Fruit fly (Drosophila melanogaster) whole organism, embryonic: ENCODE results near the gene CG2224.

Experiments used
- ATbp ChIP-seq: fragments of 200-800 bp; sonication (Bioruptor generic); optimal IDR thresholded peaks from 2 replicates; lab custom pipeline; 2017; ENCODE audit warnings: missing biosample characterization, mild to moderate bottlenecking, missing genetic modification characterization, missing genetic modification reagents
- Abd-B ChIP-seq: fragments of 200-800 bp; sonication (Bioruptor generic); optimal IDR thresholded peaks from 2 replicates; lab custom pipeline; 2018; ENCODE audit warnings: missing biosample characterization, mild to moderate bottlenecking, missing genetic modification characterization, moderate library complexity
- Adf1 ChIP-seq: fragments of 200-800 bp; sonication (Bioruptor generic); IDR thresholded peaks from 2 replicates; pipeline ENCODE4 v1.3.6; 2022; ENCODE audit warnings: missing biosample characterization, missing genetic modification characterization
- CG10267 ChIP-seq: fragments of 200-800 bp; sonication (Bioruptor generic); optimal IDR thresholded peaks from 2 replicates; lab custom pipeline; 2018; ENCODE audit warnings: missing biosample characterization, mild to moderate bottlenecking, missing genetic modification characterization, moderate library complexity
- CG10979 ChIP-seq: fragments of 200-800 bp; sonication (Bioruptor generic); optimal IDR thresholded peaks from 2 replicates; lab custom pipeline; 2018; ENCODE audit warnings: missing biosample characterization, mild to moderate bottlenecking, missing genetic modification characterization, moderate library complexity
- CG1233 ChIP-seq: fragments of 200-800 bp; sonication (Bioruptor generic); optimal IDR thresholded peaks from 4 replicates; lab custom pipeline; 2018; ENCODE audit warnings: missing biosample characterization, mild to moderate bottlenecking, missing genetic modification characterization
- CG12769 ChIP-seq: fragments of 200-800 bp; sonication (Bioruptor generic); optimal IDR thresholded peaks from 2 replicates; lab custom pipeline; 2019; ENCODE audit warnings: missing biosample characterization, mild to moderate bottlenecking, missing genetic modification characterization, moderate library complexity
- CG12942 ChIP-seq: fragments of 200-800 bp; sonication (Bioruptor generic); optimal IDR thresholded peaks from 3 replicates; lab custom pipeline; 2016; ENCODE audit warnings: missing biosample characterization, missing genetic modification characterization
- CG2712 ChIP-seq: fragments of 200-800 bp; optimal IDR thresholded peaks from 3 replicates; lab custom pipeline; 2019; ENCODE audit warnings: missing biosample characterization, mild to moderate bottlenecking, missing genetic modification characterization, moderate library complexity
- CG30020 ChIP-seq: fragments of 200-800 bp; optimal IDR thresholded peaks from 2 replicates; lab custom pipeline; 2019; ENCODE audit warnings: missing biosample characterization, mild to moderate bottlenecking, missing genetic modification characterization, moderate library complexity
- CG34224 ChIP-seq: fragments of 200-800 bp; sonication (Bioruptor generic); IDR thresholded peaks from 3 replicates; pipeline ENCODE4 v1.3.6; 2022; ENCODE audit warnings: missing biosample characterization, missing genetic modification characterization; ENCODE audit not compliant: partially characterized antibody
- CG34422 ChIP-seq: fragments of 200-800 bp; sonication (Bioruptor generic); IDR thresholded peaks from 3 replicates; pipeline ENCODE4 v1.3.6; 2022; ENCODE audit warnings: missing biosample characterization, missing genetic modification characterization
- CG42726 ChIP-seq: fragments of 200-800 bp; sonication (Bioruptor generic); IDR thresholded peaks from 2 replicates; pipeline ENCODE4 v1.3.6; 2022; ENCODE audit warnings: missing biosample characterization, missing genetic modification characterization; ENCODE audit not compliant: partially characterized antibody
- CG4282 ChIP-seq: fragments of 200-800 bp; sonication (Bioruptor generic); optimal IDR thresholded peaks from 2 replicates; lab custom pipeline; 2016; ENCODE audit warnings: missing biosample characterization, missing genetic modification characterization
- CG4328 ChIP-seq: fragments of 200-800 bp; sonication (Bioruptor generic); optimal IDR thresholded peaks from 3 replicates; lab custom pipeline; 2017; ENCODE audit warnings: missing biosample characterization, missing genetic modification reagents, missing genetic modification characterization
- CG4360 ChIP-seq: fragments of 200-800 bp; sonication (Bioruptor generic); IDR thresholded peaks from 2 replicates; pipeline ENCODE4 v1.3.6; 2022; ENCODE audit warnings: missing biosample characterization, missing genetic modification characterization
- CG7556 ChIP-seq: fragments of 200-800 bp; sonication (Bioruptor generic); optimal IDR thresholded peaks from 2 replicates; lab custom pipeline; 2017; ENCODE audit warnings: missing biosample characterization, mild to moderate bottlenecking, missing genetic modification characterization
- CG7786 ChIP-seq: fragments of 200-800 bp; sonication (Bioruptor generic); optimal IDR thresholded peaks from 2 replicates; lab custom pipeline; 2016; ENCODE audit warnings: missing biosample characterization, missing genetic modification characterization
- CG8944 ChIP-seq: fragments of 200-800 bp; sonication (Bioruptor generic); optimal IDR thresholded peaks from 3 replicates; lab custom pipeline; 2016; ENCODE audit warnings: missing biosample characterization, missing genetic modification characterization
- CG9215 ChIP-seq: fragments of 200-800 bp; sonication (Bioruptor generic); IDR thresholded peaks from 2 replicates; pipeline ENCODE4 v1.3.6; 2022; ENCODE audit warnings: missing biosample characterization, missing genetic modification characterization
- CG9797 ChIP-seq: fragments of 200-800 bp; sonication (Bioruptor generic); optimal IDR thresholded peaks from 3 replicates; lab custom pipeline; 2018; ENCODE audit warnings: missing biosample characterization, mild to moderate bottlenecking, missing genetic modification characterization
- CG9817 ChIP-seq: fragments of 200-800 bp; sonication (Bioruptor generic); optimal IDR thresholded peaks from 2 replicates; lab custom pipeline; 2018; ENCODE audit warnings: missing biosample characterization, mild to moderate bottlenecking, missing genetic modification characterization, moderate library complexity
- CkIIα-i1 ChIP-seq: fragments of 200-800 bp; sonication (Bioruptor generic); IDR thresholded peaks from 2 replicates; pipeline ENCODE4 v1.3.6; 2022; ENCODE audit warnings: missing biosample characterization, missing genetic modification characterization
- Elba2 ChIP-seq: fragments of 200-800 bp; sonication (Bioruptor generic); optimal IDR thresholded peaks from 3 replicates; lab custom pipeline; 2016; ENCODE audit warnings: missing biosample characterization, missing genetic modification characterization
- HLH54F ChIP-seq: fragments of 200-800 bp; sonication (Bioruptor generic); optimal IDR thresholded peaks from 3 replicates; lab custom pipeline; 2016; ENCODE audit warnings: missing biosample characterization, missing genetic modification characterization
- Hey ChIP-seq: fragments of 200-800 bp; sonication (Bioruptor generic); optimal IDR thresholded peaks from 3 replicates; lab custom pipeline; 2018; ENCODE audit warnings: missing biosample characterization, mild to moderate bottlenecking, missing genetic modification characterization
- Hr39 ChIP-seq: fragments of >200 bp; optimal IDR thresholded peaks from 2 replicates; lab custom pipeline; 2017
- Hr51 ChIP-seq, 2 experiments: fragments of 200-800 bp; sonication (Bioruptor generic); optimal IDR thresholded peaks; 2 replicates in 1 of 2; 3 replicates in 1 of 2; lab custom pipeline; 2016 to 2018; ENCODE audit warnings: missing biosample characterization in 2 of 2, missing genetic modification characterization in 2 of 2, mild to moderate bottlenecking in 1 of 2, moderate library complexity in 1 of 2
- Hsf ChIP-seq: fragments of 200-800 bp; sonication (Bioruptor generic); optimal IDR thresholded peaks from 3 replicates; lab custom pipeline; 2016; ENCODE audit warnings: missing biosample characterization, missing genetic modification characterization
- MTF-1 ChIP-seq: fragments of 200-800 bp; sonication (Bioruptor generic); optimal IDR thresholded peaks from 2 replicates; lab custom pipeline; 2018; ENCODE audit warnings: missing biosample characterization, mild to moderate bottlenecking, missing genetic modification characterization, borderline replicate concordance
- NC2α ChIP-seq: fragments of 200-800 bp; sonication (Bioruptor generic); optimal IDR thresholded peaks from 2 replicates; lab custom pipeline; 2016; ENCODE audit warnings: missing biosample characterization, missing genetic modification characterization
- Oli ChIP-seq: fragments of 200-800 bp; sonication (Bioruptor generic); optimal IDR thresholded peaks from 2 replicates; lab custom pipeline; 2018; ENCODE audit warnings: missing biosample characterization, mild to moderate bottlenecking, missing genetic modification characterization, moderate library complexity
- Poxn ChIP-seq: fragments of 200-800 bp; sonication (Bioruptor generic); IDR thresholded peaks from 2 replicates; pipeline ENCODE4 v1.3.6; 2022; ENCODE audit warnings: missing biosample characterization, missing genetic modification characterization
- Scr ChIP-seq: fragments of 200-800 bp; sonication (Bioruptor generic); IDR thresholded peaks from 2 replicates; pipeline ENCODE4 v1.3.6; 2022; ENCODE audit warnings: missing biosample characterization, missing genetic modification characterization; ENCODE audit not compliant: partially characterized antibody
- Spps ChIP-seq: fragments of 200-800 bp; sonication (Bioruptor generic); optimal IDR thresholded peaks from 2 replicates; lab custom pipeline; 2018; ENCODE audit warnings: missing biosample characterization, mild to moderate bottlenecking, missing genetic modification characterization
- TFAM ChIP-seq: fragments of 200-800 bp; sonication (Bioruptor generic); optimal IDR thresholded peaks from 2 replicates; lab custom pipeline; 2017; ENCODE audit warnings: missing biosample characterization, missing genetic modification characterization, inconsistent platforms
- Taf1 ChIP-seq: fragments of 200-800 bp; sonication (Bioruptor generic); IDR thresholded peaks from 2 replicates; pipeline ENCODE4 v1.3.6; 2022; ENCODE audit warnings: missing biosample characterization, missing genetic modification characterization
- bigmax ChIP-seq: fragments of 200-800 bp; sonication (Bioruptor generic); optimal IDR thresholded peaks from 2 replicates; lab custom pipeline; 2018; ENCODE audit warnings: missing biosample characterization, mild to moderate bottlenecking, missing genetic modification characterization
- corto ChIP-seq: fragments of 200-800 bp; sonication (Bioruptor generic); optimal IDR thresholded peaks from 2 replicates; lab custom pipeline; 2016; ENCODE audit warnings: missing biosample characterization, mild to moderate bottlenecking, missing genetic modification characterization, moderate library complexity
- dysf ChIP-seq: fragments of 200-800 bp; sonication (Bioruptor generic); IDR thresholded peaks from 3 replicates; pipeline ENCODE4 v1.3.6; 2022; ENCODE audit warnings: missing biosample characterization, missing genetic modification characterization
- eve ChIP-seq, 2 experiments: fragments of >200 bp; optimal IDR thresholded peaks; 2 replicates each; lab custom pipeline; 2017; ENCODE audit warnings: missing biosample characterization in 2 of 2, missing genetic modification characterization in 2 of 2
- eyg ChIP-seq: fragments of 200-800 bp; sonication (Bioruptor generic); optimal IDR thresholded peaks from 3 replicates; lab custom pipeline; 2016; ENCODE audit warnings: missing biosample characterization, missing genetic modification characterization
- fd102C ChIP-seq: fragments of 200-800 bp; sonication (Bioruptor generic); optimal IDR thresholded peaks from 2 replicates; lab custom pipeline; 2018; ENCODE audit warnings: missing biosample characterization, mild to moderate bottlenecking, missing genetic modification characterization, moderate library complexity
- fd96Cb ChIP-seq: fragments of 200-800 bp; sonication (Bioruptor generic); optimal IDR thresholded peaks from 2 replicates; lab custom pipeline; 2018; ENCODE audit warnings: missing biosample characterization, mild to moderate bottlenecking, missing genetic modification characterization, moderate library complexity
- jigr1 ChIP-seq: fragments of 200-800 bp; sonication (Bioruptor generic); IDR thresholded peaks from 3 replicates; pipeline ENCODE4 v1.3.6; 2022; ENCODE audit warnings: missing biosample characterization, missing genetic modification characterization
- nau ChIP-seq: fragments of 200-800 bp; sonication (Bioruptor generic); optimal IDR thresholded peaks from 3 replicates; lab custom pipeline; 2017; ENCODE audit warnings: missing biosample characterization, mild to moderate bottlenecking, missing genetic modification characterization, missing genetic modification reagents
- phol ChIP-seq: fragments of 200-800 bp; sonication (Bioruptor generic); optimal IDR thresholded peaks from 3 replicates; lab custom pipeline; 2018; ENCODE audit warnings: missing biosample characterization, mild to moderate bottlenecking, missing genetic modification characterization, moderate library complexity
- salm ChIP-seq: fragments of 200-800 bp; sonication (Bioruptor generic); optimal IDR thresholded peaks from 2 replicates; lab custom pipeline; 2018; ENCODE audit warnings: missing biosample characterization, mild to moderate bottlenecking, missing genetic modification characterization
- trem ChIP-seq: fragments of 200-800 bp; optimal IDR thresholded peaks from 3 replicates; lab custom pipeline; 2019; ENCODE audit warnings: missing biosample characterization, mild to moderate bottlenecking, missing genetic modification characterization, moderate library complexity
- wdn ChIP-seq: fragments of 200-800 bp; sonication (Bioruptor generic); IDR thresholded peaks from 2 replicates; pipeline ENCODE4 v1.3.6; 2022; ENCODE audit warnings: missing biosample characterization, missing genetic modification characterization
- zfh2 ChIP-seq: fragments of 200-800 bp; sonication (Bioruptor generic); optimal IDR thresholded peaks from 2 replicates; lab custom pipeline; 2016; ENCODE audit warnings: missing biosample characterization, missing genetic modification characterization

The CG2224 gene

DNA sequence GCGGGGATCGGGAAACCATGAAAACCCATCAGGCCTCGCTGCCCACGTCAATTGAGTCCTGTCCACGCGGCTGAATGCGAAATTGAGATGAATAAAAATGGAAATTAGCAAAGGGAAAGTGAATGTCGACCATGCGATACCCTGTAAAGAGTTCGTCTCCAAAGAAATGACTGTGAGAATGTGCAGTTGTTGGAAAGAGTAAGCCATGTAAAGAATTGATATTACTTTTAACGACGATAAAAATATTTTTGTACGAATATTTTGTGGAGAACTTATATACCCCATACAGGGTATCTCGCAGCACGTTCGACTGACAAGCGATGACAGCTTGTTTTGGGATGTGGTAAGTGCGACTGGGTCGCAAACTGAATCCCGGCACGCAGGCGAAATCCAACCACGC lies 42.1 kb upstream of the CG2224 start (continued):
- peak; percentile 30 for TF ChIP-seq Oli (tag; lab: Kevin White, UChicago)
- TF ChIP-seq CG42726 (GFP tag; lab: Robert Waterston, UW) = no peak
- no peak for TF ChIP-seq wdn (GFP tag; lab: Robert Waterston, UW)
- no peak for TF ChIP-seq phol (tag; lab: Kevin White, UChicago)
- no peak for TF ChIP-seq NC2α (GFP tag; lab: Kevin White, UChicago)
- no peak for TF ChIP-seq ATbp (GFP tag; lab: Kevin White, UChicago)
- no peak for TF ChIP-seq Hr51 (GFP tag; optimal IDR thresholded peaks at IDR 0.05; lab: Kevin White, UChicago)
- peak; percentile 57; the same call in 2 of the 3 replicates for TF ChIP-seq dysf (GFP tag; lab: Robert Waterston, UW)
- no peak for TF ChIP-seq bigmax
- TF ChIP-seq CG7556 (GFP tag; lab: Kevin White, UChicago) = no peak
- TF ChIP-seq CG4282 (GFP tag; lab: Kevin White, UChicago) = no peak
- TF ChIP-seq eve (GFP tag; optimal IDR thresholded peaks at IDR 0.05; lab: Kevin White, UChicago) = no peak
- TF ChIP-seq CkIIα-i1 (GFP tag; lab: Robert Waterston, UW) = no peak
- no peak for TF ChIP-seq Taf1 (GFP tag; lab: Robert Waterston, UW)
- TF ChIP-seq salm (tag; lab: Kevin White, UChicago) = no peak
- TF ChIP-seq CG9797 (GFP tag; lab: Kevin White, UChicago) = no peak
- TF ChIP-seq CG4360 (GFP tag; lab: Robert Waterston, UW) = no peak
- no peak for TF ChIP-seq CG1233 (GFP tag; lab: Kevin White, UChicago)
- no peak for TF ChIP-seq HLH54F (GFP tag; lab: Kevin White, UChicago)
- no peak for TF ChIP-seq CG34224
- no peak for TF ChIP-seq trem (tag; lab: Kevin White, UChicago)
- no peak for TF ChIP-seq TFAM (GFP tag; lab: Kevin White, UChicago)
- TF ChIP-seq eyg (GFP tag; lab: Kevin White, UChicago) = no peak
- peak; percentile 47 for TF ChIP-seq Hsf
- TF ChIP-seq nau (GFP tag; lab: Kevin White, UChicago) = no peak
- no peak for TF ChIP-seq Elba2
- TF ChIP-seq MTF-1 (GFP tag; lab: Kevin White, UChicago) = no peak
- no peak for TF ChIP-seq Hey
- TF ChIP-seq CG30020 (tag; lab: Kevin White, UChicago) = no peak
- TF ChIP-seq CG4328 (GFP tag; lab: Kevin White, UChicago) = no peak
- TF ChIP-seq Spps (tag; lab: Kevin White, UChicago) = no peak
- TF ChIP-seq fd96Cb (tag; lab: Kevin White, UChicago) = peak; percentile 26
- TF ChIP-seq fd102C (GFP tag; lab: Kevin White, UChicago) = peak; percentile 12
- 0 out of 3 replicates have a peak, but pooled peaks have one; percentile 23 for TF ChIP-seq CG34422 (GFP tag; lab: Robert Waterston, UW)
- TF ChIP-seq Scr (GFP tag; lab: Robert Waterston, UW) = no peak
- no peak for TF ChIP-seq CG12942 (GFP tag; lab: Kevin White, UChicago)
- no peak for TF ChIP-seq CG10979
- no peak for TF ChIP-seq Adf1 (GFP tag; lab: Robert Waterston, UW)
- no peak for TF ChIP-seq corto (GFP tag; lab: Kevin White, UChicago)
- no peak for TF ChIP-seq jigr1 (GFP tag; lab: Robert Waterston, UW)
- no peak for TF ChIP-seq CG10267 (tag; lab: Kevin White, UChicago)
- peak; percentile 9 for TF ChIP-seq CG9817 (tag; lab: Kevin White, UChicago)
- TF ChIP-seq zfh2 (GFP tag; lab: Kevin White, UChicago) = peak; percentile 21
- no peak for TF ChIP-seq Poxn (GFP tag; lab: Robert Waterston, UW)
- TF ChIP-seq Hr39 (lab: Kevin White, UChicago) = no peak
- no peak for TF ChIP-seq CG2712
- peak; percentile 12; the same call in 1 of the 2 replicates for TF ChIP-seq CG9215 (GFP tag; lab: Robert Waterston, UW)
- peak; percentile 26 for TF ChIP-seq CG7786 (GFP tag; lab: Kevin White, UChicago)
- peak; percentile 11 for TF ChIP-seq CG12769
- no peak for TF ChIP-seq Abd-B
- peak; percentile 17 for TF ChIP-seq CG8944 (GFP tag; lab: Kevin White, UChicago)
